Worm (Caenorhabditis elegans): ENCODE data around the gene C10A4.7.

DNA sequence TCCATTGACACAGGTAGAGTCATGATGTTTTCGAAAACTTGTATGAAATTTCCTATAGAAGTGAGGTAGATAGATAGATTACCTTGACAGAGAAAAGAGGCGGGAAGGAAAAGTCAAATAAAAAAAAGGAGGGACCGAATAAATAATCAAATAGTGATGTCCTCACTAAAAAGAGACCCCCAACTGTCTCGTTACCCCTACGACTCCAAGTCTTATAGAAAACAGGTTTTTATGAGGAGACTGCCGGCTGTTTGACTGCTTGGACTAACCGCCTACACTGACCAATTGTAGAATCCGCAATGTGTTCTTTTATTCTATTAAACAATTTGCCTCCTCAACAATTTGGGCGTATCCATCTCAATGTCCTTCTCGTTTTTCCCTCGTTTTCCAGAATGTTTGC is 22.6 kb upstream of the C10A4.7 start, which contains the start of gene C01C10.2:
- TF ChIP-seq hmbx-1 (tag; optimal IDR thresholded peaks at IDR 0.05) = no peak
- TF ChIP-seq sea-1 (GFP tag; conservative IDR thresholded peaks at IDR 0.05) = no peak
- TF ChIP-seq hmg-4 (GFP tag; optimal IDR thresholded peaks at IDR 0.05) = no peak
- no peak for TF ChIP-seq F13C5.2 (tag; optimal IDR thresholded peaks at IDR 0.05)

Data from whole organism, early embryonic.